Worm (Caenorhabditis elegans): Measurements from ENCODE around the gene VZK822L.2.

DNA sequence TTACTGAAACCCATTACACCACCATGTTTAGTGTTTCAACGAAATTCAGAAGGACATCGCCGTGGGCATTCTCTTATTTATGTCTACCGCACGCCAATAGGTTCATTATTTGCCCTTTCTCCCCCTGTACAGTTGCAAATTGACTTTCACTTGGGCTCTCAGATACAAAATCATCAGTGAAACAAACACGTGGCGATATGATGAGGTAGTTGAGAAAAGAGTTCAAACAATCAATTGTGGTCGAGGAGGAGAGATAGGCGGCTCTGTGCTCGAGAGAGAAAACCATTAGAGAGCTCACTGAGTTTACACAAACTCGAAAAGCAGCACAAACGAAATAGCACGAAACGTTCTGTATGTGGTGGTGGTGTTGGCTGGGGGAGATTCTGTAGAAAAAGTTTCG lies 45.3 kb downstream of the VZK822L.2 start:
- no peak for TF ChIP-seq nhr-28 (tag; optimal IDR thresholded peaks at IDR 0.05)
- no peak for TF ChIP-seq nhr-12 (tag; optimal IDR thresholded peaks at IDR 0.05)
- no peak for TF ChIP-seq tbx-2 (tag; optimal IDR thresholded peaks at IDR 0.05)
- TF ChIP-seq mdl-1 (tag; optimal IDR thresholded peaks at IDR 0.05), result no peak
